Worm (Caenorhabditis elegans): ENCODE measurements around the gene F07C3.16.
A peak's percentile ranks its signal among the peaks of the same experiment; 100 is the strongest.

Gene F07C3.16

DNA sequence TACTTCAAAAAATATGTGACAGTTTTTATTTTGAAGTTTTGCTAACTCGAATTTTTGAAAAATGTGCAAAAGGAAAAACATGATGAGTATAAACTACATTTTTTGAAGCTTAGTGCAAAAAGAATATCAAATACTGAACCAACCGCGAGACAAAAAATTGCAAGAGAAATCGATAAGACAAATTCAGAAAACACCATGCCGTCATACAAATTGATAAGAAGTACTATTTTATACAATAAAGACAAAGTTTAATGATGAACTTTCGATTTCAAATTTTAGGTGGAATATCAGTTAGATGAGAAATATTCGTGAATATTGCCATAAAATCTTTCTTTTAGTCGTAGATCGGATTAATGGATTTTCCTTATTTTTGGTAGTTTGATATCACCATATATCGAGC lies 5.3 kb upstream of the F07C3.16 start:
- TF ChIP-seq hmbx-1 (tag; optimal IDR thresholded peaks at IDR 0.05) (no peak), tbx-37 (GFP tag; conservative IDR thresholded peaks at IDR 0.05) (no peak), hmg-4 (GFP tag; optimal IDR thresholded peaks at IDR 0.05) (no peak), scrt-1 (GFP tag; IDR thresholded peaks at IDR 0.05) (no peak), F13C5.2 (tag; optimal IDR thresholded peaks at IDR 0.05) (no peak), B0310.2 (tag; optimal IDR thresholded peaks at IDR 0.05) (no peak), ceh-13 (GFP tag; optimal IDR thresholded peaks at IDR 0.05) (no peak), pes-1 (GFP tag; IDR thresholded peaks at IDR 0.05) (no peak), tra-4 (tag; optimal IDR thresholded peaks at IDR 0.05) (no peak)

DNA sequence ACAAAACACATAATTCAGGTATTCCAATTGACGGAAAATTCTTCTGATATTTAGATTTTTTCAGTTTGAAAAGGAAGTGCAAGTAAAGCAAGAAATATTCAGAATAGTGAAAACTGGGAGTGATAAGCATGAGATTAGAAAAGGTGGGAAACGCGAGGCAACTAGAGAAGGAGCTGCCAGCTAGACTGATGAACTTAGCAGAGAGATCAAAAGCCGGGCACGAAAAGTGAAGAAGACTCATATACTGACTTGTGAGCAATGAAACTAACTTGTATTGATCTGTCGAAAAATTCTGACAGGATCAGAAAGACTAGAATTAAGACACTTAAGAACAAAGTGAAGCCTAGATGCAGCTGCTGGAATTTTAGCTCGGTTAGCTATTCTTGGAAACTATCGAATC lies 4.1 kb upstream of the F07C3.16 start, which contains the start of gene nhr-36:
nhr-36 (minus strand) TSS at position 101 of the 400 bp plus-strand sequence.
- TF ChIP-seq sea-1 (GFP tag; conservative IDR thresholded peaks at IDR 0.05) (no peak), tbx-11 (GFP tag; IDR thresholded peaks at IDR 0.05) (no peak), hmbx-1 (tag; optimal IDR thresholded peaks at IDR 0.05) (no peak), ama-1 (optimal IDR thresholded peaks at IDR 0.05) (no peak), flt-1 (GFP tag; IDR thresholded peaks at IDR 0.05) (no peak), tra-4 (tag; optimal IDR thresholded peaks at IDR 0.05) (no peak), B0310.2 (tag; optimal IDR thresholded peaks at IDR 0.05) (no peak), ceh-36 (tag; optimal IDR thresholded peaks at IDR 0.05) (no peak)

DNA sequence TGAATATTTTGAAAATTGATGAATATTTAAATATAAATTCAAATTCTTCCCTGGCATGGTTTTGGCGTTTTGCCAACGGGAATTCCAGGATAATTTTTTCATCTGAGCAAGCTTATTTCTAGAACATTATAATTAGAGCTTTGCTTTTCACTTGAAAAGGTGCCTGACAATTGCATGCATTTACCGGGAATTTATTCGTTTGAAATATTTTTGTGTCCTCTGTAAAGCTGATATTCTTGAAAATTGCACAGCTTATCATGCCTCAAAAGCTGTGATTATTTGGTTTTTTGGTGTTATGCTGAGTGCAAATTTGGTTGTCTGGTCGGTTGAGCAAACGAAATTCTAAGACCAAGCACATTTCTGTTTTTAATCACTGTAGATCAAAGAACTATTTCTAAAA lies 3.0 kb upstream of the F07C3.16 start:
- TF ChIP-seq ceh-13 (GFP tag; optimal IDR thresholded peaks at IDR 0.05) (no peak), flt-1 (GFP tag; IDR thresholded peaks at IDR 0.05) (no peak), aly-1 (tag; optimal IDR thresholded peaks at IDR 0.05) (no peak), hmg-4 (GFP tag; optimal IDR thresholded peaks at IDR 0.05) (no peak), hmbx-1 (tag; optimal IDR thresholded peaks at IDR 0.05) (no peak), sea-1 (GFP tag; conservative IDR thresholded peaks at IDR 0.05) (no peak), tra-4 (tag; optimal IDR thresholded peaks at IDR 0.05) (no peak), hnd-1 (tag; optimal IDR thresholded peaks at IDR 0.05) (no peak), tbx-11 (GFP tag; IDR thresholded peaks at IDR 0.05) (no peak), F13C5.2 (tag; optimal IDR thresholded peaks at IDR 0.05) (no peak), ama-1 (optimal IDR thresholded peaks at IDR 0.05) (no peak), ceh-36 (tag; optimal IDR thresholded peaks at IDR 0.05) (no peak), ets-7 (tag; optimal IDR thresholded peaks at IDR 0.05) (no peak), pes-1 (GFP tag; IDR thresholded peaks at IDR 0.05) (no peak), tbx-37 (GFP tag; conservative IDR thresholded peaks at IDR 0.05) (no peak), B0310.2 (tag; optimal IDR thresholded peaks at IDR 0.05) (no peak), scrt-1 (GFP tag; IDR thresholded peaks at IDR 0.05) (no peak)

DNA sequence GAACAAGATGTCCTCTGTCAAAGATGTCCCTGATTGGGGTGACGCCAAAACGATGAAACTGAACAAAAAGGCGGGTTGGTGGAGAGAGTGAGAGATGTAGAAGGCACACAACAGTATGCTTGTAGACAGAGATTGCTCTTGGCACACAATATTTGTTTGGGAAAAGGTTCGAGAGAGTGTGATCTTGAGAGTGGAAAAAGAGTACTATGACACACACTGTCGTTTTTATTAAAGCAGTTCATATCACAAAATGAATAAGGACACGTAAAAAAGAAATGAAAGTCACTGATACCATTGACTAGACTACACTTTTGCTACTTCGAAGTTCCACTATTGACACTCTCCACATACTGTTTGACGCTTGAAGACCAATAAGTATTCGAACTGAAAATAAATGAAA lies 1.9 kb downstream of the F07C3.16 start:
- TF ChIP-seq tbx-37 (GFP tag; conservative IDR thresholded peaks at IDR 0.05), result no peak
- TF ChIP-seq flt-1 (GFP tag; IDR thresholded peaks at IDR 0.05), result no peak
- no peak for TF ChIP-seq pes-1 (GFP tag; IDR thresholded peaks at IDR 0.05)
- TF ChIP-seq ets-7 (tag; optimal IDR thresholded peaks at IDR 0.05), result no peak
- TF ChIP-seq F13C5.2 (tag; optimal IDR thresholded peaks at IDR 0.05), result no peak

DNA sequence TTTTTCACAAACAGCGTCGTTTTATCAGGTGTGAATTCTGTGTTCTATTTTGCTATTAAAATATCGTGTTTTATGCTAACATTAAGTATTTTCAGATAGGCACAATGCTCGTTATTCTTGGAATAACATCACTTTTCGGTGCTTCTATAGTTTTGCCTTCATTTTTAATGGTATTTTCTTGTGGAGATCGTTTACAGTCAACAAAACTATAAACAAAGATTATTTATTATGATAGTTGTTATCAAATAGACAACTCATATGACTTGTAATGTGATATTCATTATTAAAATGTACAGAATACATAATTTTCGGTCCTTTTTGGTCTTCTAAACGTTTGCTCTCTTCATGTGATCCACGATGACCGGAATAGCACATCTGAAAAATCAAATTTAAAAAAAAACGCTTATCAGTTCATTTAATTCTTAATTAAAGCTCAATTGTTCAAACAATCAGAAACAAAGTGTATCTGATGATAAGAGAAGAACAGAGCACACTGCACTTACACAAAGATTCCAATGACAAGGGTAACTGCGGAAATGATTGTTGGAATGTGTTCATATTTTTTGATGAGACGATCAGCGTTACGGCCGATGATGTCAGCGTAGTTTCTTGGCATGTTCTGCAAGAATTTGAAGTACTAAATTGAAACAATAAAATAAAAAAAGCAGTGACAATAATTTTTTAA lies 3.2 kb downstream of the F07C3.16 start, which contains the start of gene F07C3.9:
F07C3.9 (minus strand) TSS at position 635 of the 685 bp plus-strand sequence.
- no peak for TF ChIP-seq sea-1 (GFP tag; conservative IDR thresholded peaks at IDR 0.05)
- TF ChIP-seq hmg-4 (GFP tag; optimal IDR thresholded peaks at IDR 0.05), result no peak
- no peak for TF ChIP-seq ama-1 (optimal IDR thresholded peaks at IDR 0.05)
- no peak for TF ChIP-seq hmbx-1 (tag; optimal IDR thresholded peaks at IDR 0.05)
- TF ChIP-seq ceh-13 (GFP tag; optimal IDR thresholded peaks at IDR 0.05), result no peak
- no peak for TF ChIP-seq B0310.2 (tag; optimal IDR thresholded peaks at IDR 0.05)
- no peak for TF ChIP-seq tbx-11 (GFP tag; IDR thresholded peaks at IDR 0.05)
- TF ChIP-seq tbx-37 (GFP tag; conservative IDR thresholded peaks at IDR 0.05), result no peak
- TF ChIP-seq scrt-1 (GFP tag; IDR thresholded peaks at IDR 0.05), result no peak
- no peak for TF ChIP-seq aly-1 (tag; optimal IDR thresholded peaks at IDR 0.05)
- no peak for TF ChIP-seq tra-4 (tag; optimal IDR thresholded peaks at IDR 0.05)
- TF ChIP-seq F13C5.2 (tag; optimal IDR thresholded peaks at IDR 0.05), result no peak
- TF ChIP-seq hnd-1 (tag; optimal IDR thresholded peaks at IDR 0.05), result no peak
- no peak for TF ChIP-seq flt-1 (GFP tag; IDR thresholded peaks at IDR 0.05)
- TF ChIP-seq pes-1 (GFP tag; IDR thresholded peaks at IDR 0.05), result no peak
- TF ChIP-seq ceh-36 (tag; optimal IDR thresholded peaks at IDR 0.05), result no peak
- TF ChIP-seq ets-7 (tag; optimal IDR thresholded peaks at IDR 0.05), result no peak

DNA sequence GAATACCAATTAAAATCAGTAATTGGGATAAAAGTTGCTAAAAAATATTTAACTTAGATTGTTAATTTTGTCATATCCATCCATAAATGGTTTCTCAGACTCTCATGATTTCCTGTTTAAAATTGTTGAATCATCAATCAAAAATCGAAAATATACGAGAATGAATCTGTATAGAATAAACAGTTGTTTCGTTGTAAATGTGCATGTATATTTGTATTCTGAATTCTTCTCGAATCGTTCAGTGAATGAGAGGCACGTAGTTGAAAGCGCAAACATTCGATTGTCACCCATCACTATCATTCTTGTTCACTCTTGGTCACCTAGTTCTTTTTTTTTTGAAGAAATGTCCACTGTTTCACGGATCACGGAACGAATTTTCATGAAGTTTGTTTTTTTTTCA lies 7.4 kb downstream of the F07C3.16 start, which contains the start of gene ptd-2:
ptd-2 (plus strand) TSS at position 301 of the 400 bp plus-strand sequence.
- TF ChIP-seq tbx-11 (GFP tag; IDR thresholded peaks at IDR 0.05), result no peak
- no peak for TF ChIP-seq aly-1 (tag; optimal IDR thresholded peaks at IDR 0.05)
- TF ChIP-seq ama-1 (optimal IDR thresholded peaks at IDR 0.05), result no peak
- TF ChIP-seq ceh-36 (tag; optimal IDR thresholded peaks at IDR 0.05), result no peak
- no peak for TF ChIP-seq tra-4 (tag; optimal IDR thresholded peaks at IDR 0.05)

DNA sequence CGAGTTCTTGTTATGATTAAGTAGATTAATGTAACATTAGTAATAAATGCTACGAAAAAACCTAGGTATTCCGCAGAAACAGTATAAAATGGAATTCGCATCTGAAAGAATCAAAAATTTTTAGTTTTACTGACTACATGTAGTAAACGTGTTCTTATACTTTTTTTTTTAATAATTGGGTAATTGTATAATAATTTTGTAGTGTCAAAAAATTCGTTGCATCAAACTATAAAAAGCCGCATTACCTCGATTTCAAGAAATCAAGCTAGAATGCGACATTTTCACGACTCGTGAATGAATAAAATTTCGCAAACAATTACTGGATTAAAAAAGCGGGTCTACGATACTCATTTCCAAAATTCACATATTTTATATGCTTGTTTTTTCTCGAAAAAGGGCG lies 8.2 kb downstream of the F07C3.16 start, which contains the start of gene str-94:
str-94 (minus strand) TSS at position 101 of the 400 bp plus-strand sequence.
- TF ChIP-seq hnd-1 (tag; optimal IDR thresholded peaks at IDR 0.05), result no peak
- TF ChIP-seq pes-1 (GFP tag; IDR thresholded peaks at IDR 0.05), result no peak
- TF ChIP-seq scrt-1 (GFP tag; IDR thresholded peaks at IDR 0.05), result no peak
- TF ChIP-seq tbx-37 (GFP tag; conservative IDR thresholded peaks at IDR 0.05), result no peak

DNA sequence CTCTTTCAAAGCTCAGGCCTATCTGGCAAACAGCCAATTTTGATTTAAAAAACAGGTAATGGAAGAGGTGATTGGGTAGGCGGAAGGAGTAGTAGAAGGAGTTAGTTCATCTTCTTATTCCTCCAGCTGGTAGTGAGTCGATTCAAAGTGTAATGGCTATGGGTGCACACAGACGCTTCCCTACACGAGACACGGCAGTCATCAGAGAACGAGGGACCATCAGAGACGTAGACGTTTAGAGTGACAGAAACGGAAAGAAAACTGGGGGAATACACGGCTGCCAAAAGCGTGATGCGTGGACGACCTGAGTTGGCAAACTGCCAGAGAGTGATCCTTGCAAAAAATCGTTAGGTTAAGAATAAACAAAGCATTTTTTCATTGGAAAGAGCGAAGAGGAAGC lies 10.0 kb downstream of the F07C3.16 start:
- no peak for TF ChIP-seq B0310.2 (tag; optimal IDR thresholded peaks at IDR 0.05)
- TF ChIP-seq scrt-1 (GFP tag; IDR thresholded peaks at IDR 0.05), result no peak
- no peak for TF ChIP-seq hmbx-1 (tag; optimal IDR thresholded peaks at IDR 0.05)
- TF ChIP-seq hmg-4 (GFP tag; optimal IDR thresholded peaks at IDR 0.05), result no peak
- peak; percentile 39 for TF ChIP-seq F13C5.2 (tag; optimal IDR thresholded peaks at IDR 0.05)

Data from whole organism, early embryonic.